Worm (Caenorhabditis elegans) whole organism, early embryonic: Measurements from ENCODE around the gene aco-1.

Experiments
- B0310.2 ChIP-seq: sonication (generic microtip); optimal IDR thresholded peaks from 2 replicates; lab custom pipeline; 2016; ENCODE audit warnings: mild to moderate bottlenecking, missing genetic modification characterization, missing compliant biosample characterization
- F13C5.2 ChIP-seq: sonication (generic microtip); optimal IDR thresholded peaks from 2 replicates; lab custom pipeline; 2017; ENCODE audit warnings: mild to moderate bottlenecking, missing genetic modification characterization, inconsistent platforms, missing compliant biosample characterization
- aly-1 ChIP-seq: sonication (generic microtip); optimal IDR thresholded peaks from 2 replicates; lab custom pipeline; 2016; ENCODE audit warnings: missing genetic modification characterization, missing compliant biosample characterization
- ama-1 ChIP-seq: fragments of 150-350 bp; optimal IDR thresholded peaks from 2 replicates; lab custom pipeline; 2014
- ceh-13 ChIP-seq: fragments of 200-800 bp; sonication (Bioruptor generic); optimal IDR thresholded peaks from 2 replicates; lab custom pipeline; 2018; ENCODE audit warnings: mild to moderate bottlenecking, missing genetic modification characterization, missing compliant biosample characterization
- ceh-36 ChIP-seq: sonication (generic microtip); optimal IDR thresholded peaks from 2 replicates; lab custom pipeline; 2016; ENCODE audit warnings: missing genetic modification characterization, inconsistent platforms, missing compliant biosample characterization
- ets-7 ChIP-seq: sonication (generic microtip); optimal IDR thresholded peaks from 2 replicates; lab custom pipeline; 2016; ENCODE audit warnings: missing genotype, missing genetic modification characterization, missing compliant biosample characterization
- flt-1 ChIP-seq: fragments of 200-800 bp; sonication (Bioruptor generic); IDR thresholded peaks from 2 replicates; pipeline ENCODE4 v1.3.6; 2022; ENCODE audit warnings: missing genetic modification characterization, missing compliant biosample characterization
- hmbx-1 ChIP-seq: sonication (generic microtip); optimal IDR thresholded peaks from 2 replicates; lab custom pipeline; 2016; ENCODE audit warnings: mild to moderate bottlenecking, missing genetic modification characterization, missing compliant biosample characterization
- hmg-4 ChIP-seq: fragments of 200-800 bp; sonication (Bioruptor generic); optimal IDR thresholded peaks from 2 replicates; lab custom pipeline; 2018; ENCODE audit warnings: mild to moderate bottlenecking, missing genetic modification characterization, missing compliant biosample characterization
- hnd-1 ChIP-seq: sonication (generic microtip); optimal IDR thresholded peaks from 2 replicates; lab custom pipeline; 2016; ENCODE audit warnings: missing genetic modification characterization, missing compliant biosample characterization
- pes-1 ChIP-seq: fragments of 200-800 bp; sonication (Bioruptor generic); IDR thresholded peaks from 2 replicates; pipeline ENCODE4 v1.3.6; 2022; ENCODE audit warnings: missing genetic modification reagents, missing genetic modification characterization, missing compliant biosample characterization
- scrt-1 ChIP-seq: fragments of 200-800 bp; sonication (Bioruptor generic); IDR thresholded peaks from 2 replicates; pipeline ENCODE4 v1.3.6; 2022; ENCODE audit warnings: missing genetic modification characterization, missing compliant biosample characterization
- sea-1 ChIP-seq: fragments of 200-800 bp; sonication (Bioruptor generic); conservative IDR thresholded peaks from 2 replicates; pipeline ENCODE4 v1.3.6; 2022; ENCODE audit warnings: missing genetic modification characterization, missing compliant biosample characterization
- tbx-11 ChIP-seq: fragments of 200-800 bp; sonication (Bioruptor generic); IDR thresholded peaks from 2 replicates; pipeline ENCODE4 v1.3.6; 2022; ENCODE audit warnings: missing genetic modification characterization, missing compliant biosample characterization
- tbx-37 ChIP-seq: fragments of 200-800 bp; sonication (Bioruptor generic); conservative IDR thresholded peaks from 2 replicates; pipeline ENCODE4 v1.3.6; 2022; ENCODE audit warnings: missing genetic modification reagents, missing genetic modification characterization, missing compliant biosample characterization
- tra-4 ChIP-seq: sonication (generic microtip); optimal IDR thresholded peaks from 2 replicates; lab custom pipeline; 2017; ENCODE audit warnings: missing genetic modification characterization, missing compliant biosample characterization

aco-1 gene

DNA sequence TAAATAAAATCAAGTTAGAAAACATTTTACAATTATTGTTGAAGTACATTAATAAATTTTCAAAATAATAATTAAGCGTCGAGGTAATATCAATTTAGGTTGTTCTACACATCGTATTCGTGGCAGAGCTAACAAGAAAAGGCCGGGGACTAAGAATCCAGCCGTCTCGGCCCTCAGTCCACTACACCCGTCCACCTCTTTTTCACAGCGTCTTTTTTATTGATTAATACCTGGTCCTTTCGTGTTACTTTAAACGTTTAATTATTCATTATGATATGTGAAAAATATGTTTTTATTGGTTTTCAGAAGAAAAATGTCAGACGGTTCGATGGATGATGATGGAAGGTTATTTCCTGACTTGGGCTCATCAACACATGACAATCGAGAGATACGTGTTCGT lies 32.6 kb upstream of the aco-1 start, which contains the start of gene vhl-1:
vhl-1 (plus strand) TSS at position 301 of the 400 bp plus-strand sequence.
- no peak for TF ChIP-seq tbx-37
- no peak for TF ChIP-seq aly-1 (tag; lab: Kevin White, UChicago)
- no peak for TF ChIP-seq pes-1 (GFP tag; lab: Robert Waterston, UW)
- no peak for TF ChIP-seq hmbx-1 (tag; lab: Kevin White, UChicago)
- no peak for TF ChIP-seq hnd-1
- no peak for TF ChIP-seq ets-7 (tag; lab: Kevin White, UChicago)
- TF ChIP-seq tbx-11 (GFP tag; lab: Robert Waterston, UW), result no peak
- TF ChIP-seq sea-1 (GFP tag; lab: Robert Waterston, UW), result no peak

- TF ChIP-seq hmbx-1 (tag; lab: Kevin White, UChicago) (no peak), ets-7 (tag; lab: Kevin White, UChicago) (no peak)
Observed at ce11 chrX:11310285-11310838, 29.3 kb upstream of the aco-1 start, which contains the start of gene F08G12.5. Gene F08G12.5 (minus strand): TSS chrX:11310285.

- no peak for TF ChIP-seq ceh-36 (tag; lab: Kevin White, UChicago)
- no peak for TF ChIP-seq flt-1 (GFP tag; lab: Robert Waterston, UW)
- no peak for TF ChIP-seq ama-1 (lab: Kevin White, UChicago)
- TF ChIP-seq B0310.2 (tag; lab: Kevin White, UChicago), result no peak
- TF ChIP-seq tbx-37, result no peak
- no peak for TF ChIP-seq sea-1 (GFP tag; lab: Robert Waterston, UW)
- no peak for TF ChIP-seq F13C5.2 (tag; lab: Kevin White, UChicago)
- no peak for TF ChIP-seq pes-1 (GFP tag; lab: Robert Waterston, UW)
- no peak for TF ChIP-seq aly-1 (tag; lab: Kevin White, UChicago)
- TF ChIP-seq hmbx-1 (tag; lab: Kevin White, UChicago), result no peak
- no peak for TF ChIP-seq scrt-1 (GFP tag; lab: Robert Waterston, UW)
- TF ChIP-seq ets-7 (tag; lab: Kevin White, UChicago), result no peak
- no peak for TF ChIP-seq tra-4 (tag; lab: Kevin White, UChicago)
- no peak for TF ChIP-seq hmg-4
- TF ChIP-seq hnd-1, result no peak
- TF ChIP-seq tbx-11 (GFP tag; lab: Robert Waterston, UW), result no peak
- no peak for TF ChIP-seq ceh-13 (GFP tag; lab: Kevin White, UChicago)
Observed at ce11 chrX:11315392-11315791, 24.3 kb upstream of the aco-1 start, which contains the start of gene F08G12.11. Gene F08G12.11 (minus strand): TSS chrX:11315572.

- no peak for TF ChIP-seq pes-1 (GFP tag; lab: Robert Waterston, UW)
- no peak for TF ChIP-seq B0310.2 (tag; lab: Kevin White, UChicago)
- no peak for TF ChIP-seq F13C5.2 (tag; lab: Kevin White, UChicago)
- no peak for TF ChIP-seq ceh-36 (tag; lab: Kevin White, UChicago)
- no peak for TF ChIP-seq ets-7 (tag; lab: Kevin White, UChicago)
- no peak for TF ChIP-seq tra-4 (tag; lab: Kevin White, UChicago)
- no peak for TF ChIP-seq flt-1 (GFP tag; lab: Robert Waterston, UW)
- no peak for TF ChIP-seq sea-1 (GFP tag; lab: Robert Waterston, UW)
- TF ChIP-seq ama-1 (lab: Kevin White, UChicago), result no peak
- TF ChIP-seq tbx-37, result no peak
- TF ChIP-seq hmbx-1 (tag; lab: Kevin White, UChicago), result no peak
- TF ChIP-seq aly-1 (tag; lab: Kevin White, UChicago), result no peak
- no peak for TF ChIP-seq hmg-4
- no peak for TF ChIP-seq tbx-11 (GFP tag; lab: Robert Waterston, UW)
- TF ChIP-seq hnd-1, result no peak
- no peak for TF ChIP-seq scrt-1 (GFP tag; lab: Robert Waterston, UW)
- no peak for TF ChIP-seq ceh-13 (GFP tag; lab: Kevin White, UChicago)
Observed at ce11 chrX:11316750-11317149, 22.9 kb upstream of the aco-1 start, which contains the start of gene nlp-57. Gene nlp-57 (plus strand): TSS chrX:11317050.

ce11 chrX:11317939-11318338 lies 21.7 kb upstream of the aco-1 start, which contains the start of gene hizr-1:
Gene hizr-1 (plus strand): TSS chrX:11318278.
- TF ChIP-seq hnd-1, result no peak
- TF ChIP-seq hmbx-1 (tag; lab: Kevin White, UChicago), result no peak
- no peak for TF ChIP-seq aly-1 (tag; lab: Kevin White, UChicago)
- TF ChIP-seq pes-1 (GFP tag; lab: Robert Waterston, UW), result no peak
- TF ChIP-seq ama-1 (lab: Kevin White, UChicago), result no peak
- no peak for TF ChIP-seq tra-4 (tag; lab: Kevin White, UChicago)
- TF ChIP-seq ceh-13 (GFP tag; lab: Kevin White, UChicago), result no peak
- no peak for TF ChIP-seq tbx-37
- TF ChIP-seq scrt-1 (GFP tag; lab: Robert Waterston, UW), result no peak
- TF ChIP-seq sea-1 (GFP tag; lab: Robert Waterston, UW), result no peak
- no peak for TF ChIP-seq F13C5.2 (tag; lab: Kevin White, UChicago)
- TF ChIP-seq flt-1 (GFP tag; lab: Robert Waterston, UW), result no peak

DNA sequence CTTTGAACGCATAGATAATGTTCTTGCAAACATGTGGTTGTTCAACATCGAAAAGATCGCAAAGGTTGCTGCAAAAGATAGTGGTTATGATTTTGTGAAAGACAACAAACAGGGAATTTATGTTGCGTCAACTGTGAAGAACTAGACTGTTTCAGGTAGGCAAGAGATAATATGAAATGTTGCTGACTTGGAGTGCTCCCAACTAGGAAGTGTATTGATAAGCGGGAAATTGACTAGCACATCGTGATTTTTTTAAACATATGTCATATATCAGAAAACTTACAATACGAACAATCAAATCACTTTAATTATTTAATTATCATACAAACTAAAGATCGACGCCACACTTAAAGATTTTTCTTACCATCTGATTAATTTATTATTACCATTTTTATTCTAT lies 16.4 kb upstream of the aco-1 start:
- TF ChIP-seq pes-1 (GFP tag; lab: Robert Waterston, UW) (no peak), sea-1 (GFP tag; lab: Robert Waterston, UW) (no peak), hnd-1 (no peak), hmbx-1 (tag; lab: Kevin White, UChicago) (no peak), F13C5.2 (tag; lab: Kevin White, UChicago) (no peak), tbx-37 (no peak), hmg-4 (no peak), B0310.2 (tag; lab: Kevin White, UChicago) (no peak), ceh-36 (tag; lab: Kevin White, UChicago) (no peak), scrt-1 (GFP tag; lab: Robert Waterston, UW) (no peak), tra-4 (tag; lab: Kevin White, UChicago) (no peak), ets-7 (tag; lab: Kevin White, UChicago) (no peak), flt-1 (GFP tag; lab: Robert Waterston, UW) (no peak), ama-1 (lab: Kevin White, UChicago) (no peak), ceh-13 (GFP tag; lab: Kevin White, UChicago) (no peak), aly-1 (tag; lab: Kevin White, UChicago) (no peak), tbx-11 (GFP tag; lab: Robert Waterston, UW) (no peak)

- TF ChIP-seq tra-4 (tag; lab: Kevin White, UChicago), result no peak
- TF ChIP-seq hmg-4, result no peak
- no peak for TF ChIP-seq ceh-36 (tag; lab: Kevin White, UChicago)
- TF ChIP-seq B0310.2 (tag; lab: Kevin White, UChicago), result no peak
- TF ChIP-seq hmbx-1 (tag; lab: Kevin White, UChicago), result no peak
- no peak for TF ChIP-seq tbx-11 (GFP tag; lab: Robert Waterston, UW)
- TF ChIP-seq tbx-37, result no peak
- TF ChIP-seq pes-1 (GFP tag; lab: Robert Waterston, UW), result no peak
- TF ChIP-seq aly-1 (tag; lab: Kevin White, UChicago), result no peak
- no peak for TF ChIP-seq scrt-1 (GFP tag; lab: Robert Waterston, UW)
- no peak for TF ChIP-seq sea-1 (GFP tag; lab: Robert Waterston, UW)
- no peak for TF ChIP-seq flt-1 (GFP tag; lab: Robert Waterston, UW)
- TF ChIP-seq ceh-13 (GFP tag; lab: Kevin White, UChicago), result no peak
- TF ChIP-seq ets-7 (tag; lab: Kevin White, UChicago), result no peak
- TF ChIP-seq hnd-1, result no peak
- TF ChIP-seq F13C5.2 (tag; lab: Kevin White, UChicago), result no peak
Observed at ce11 chrX:11324240-11324639, 15.4 kb upstream of the aco-1 start, which contains the start of gene asm-2. Gene asm-2 (minus strand): TSS chrX:11324251.
